Fruit fly (Drosophila melanogaster): Measurements from ENCODE around the gene HDAC11.

Gene HDAC11

DNA sequence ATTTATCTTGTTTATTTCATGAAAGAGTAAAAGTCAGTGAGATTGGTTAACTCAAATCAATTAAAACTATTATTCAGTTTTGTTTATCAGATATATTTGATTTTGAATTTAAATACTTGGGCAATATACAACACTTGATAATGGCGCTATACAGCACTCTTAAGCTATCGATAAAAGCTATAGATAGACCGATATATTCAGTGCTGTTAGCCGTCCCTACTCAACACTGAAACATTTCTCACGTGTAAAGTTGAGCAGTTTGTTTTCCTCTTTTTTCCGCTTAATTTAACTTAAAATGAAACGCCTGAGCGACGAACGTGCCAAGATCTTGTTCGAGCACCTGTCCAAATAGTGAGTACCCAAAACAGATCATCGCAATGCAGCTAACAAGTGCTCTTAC lies 5.6 kb downstream of the HDAC11 start, which contains the start of gene CG7006 (continued):
- TF ChIP-seq CG15011 (GFP tag; optimal IDR thresholded peaks at IDR 0.05) (peak; percentile 30), Drgx (GFP tag; IDR thresholded peaks at IDR 0.05) (no peak), Ets65A (GFP tag) (peak; percentile 99), CG4424 (GFP tag; optimal IDR thresholded peaks at IDR 0.05) (peak; percentile 65), lmd (GFP tag; IDR thresholded peaks at IDR 0.05) (peak; percentile 68; the same call in 1 of the 2 replicates), Fer2 (tag; optimal IDR thresholded peaks at IDR 0.05) (peak; percentile 48), gsb-n (tag; optimal IDR thresholded peaks at IDR 0.05) (no peak), CG10431 (GFP tag; optimal IDR thresholded peaks at IDR 0.05) (no peak), CG5180 (GFP tag; optimal IDR thresholded peaks at IDR 0.05) (no peak), Atf6 (GFP tag; IDR thresholded peaks at IDR 0.05) (peak; percentile 52), br (optimal IDR thresholded peaks at IDR 0.05) (no peak), CG8359 (GFP tag; optimal IDR thresholded peaks at IDR 0.05; ENCODE audit: borderline replicate concordance) (no peak), Dll (GFP tag; IDR thresholded peaks at IDR 0.05; ENCODE audit: partially characterized antibody) (peak; percentile 80), CG17568 (GFP tag; optimal IDR thresholded peaks at IDR 0.05) (no peak), pros (GFP tag; optimal IDR thresholded peaks at IDR 0.05) (no peak), crp (GFP tag; optimal IDR thresholded peaks at IDR 0.05) (peak in 1 of 2 experiments; percentile 41), tna (GFP tag; IDR thresholded peaks at IDR 0.05; ENCODE audit: partially characterized antibody) (peak; percentile 44; the same call in 1 of the 2 replicates), Sry-β (GFP tag; optimal IDR thresholded peaks at IDR 0.05) (no peak), grn (GFP tag; optimal IDR thresholded peaks at IDR 0.05) (no peak), nmo (GFP tag; optimal IDR thresholded peaks at IDR 0.05) (peak; percentile 59), trem (tag; optimal IDR thresholded peaks at IDR 0.05) (peak; percentile 74), B-H1 (GFP tag; IDR thresholded peaks at IDR 0.05) (no peak), CG12744 (GFP tag; optimal IDR thresholded peaks at IDR 0.05) (peak; percentile 68), HHEX (GFP tag; optimal IDR thresholded peaks at IDR 0.05) (peak; percentile 27), gsb (GFP tag; IDR thresholded peaks at IDR 0.05) (no peak; the same call in 1 of the 2 replicates), eyg (GFP tag; optimal IDR thresholded peaks at IDR 0.05) (peak; percentile 50), CG3163 (GFP tag; optimal IDR thresholded peaks at IDR 0.05) (peak; percentile 59), schlank (tag; optimal IDR thresholded peaks at IDR 0.05) (peak; percentile 37), Abd-B (GFP tag; optimal IDR thresholded peaks at IDR 0.05) (peak; percentile 27), zfh2 (GFP tag; optimal IDR thresholded peaks at IDR 0.05) (peak; percentile 91), CG1603 (tag; optimal IDR thresholded peaks at IDR 0.05) (peak; percentile 86), en (GFP tag; optimal IDR thresholded peaks at IDR 0.05) (no peak), fd3F (GFP tag; optimal IDR thresholded peaks at IDR 0.05) (no peak), CG13624 (GFP tag; optimal IDR thresholded peaks at IDR 0.05) (peak; percentile 90), HmgZ (tag; optimal IDR thresholded peaks at IDR 0.05) (peak; percentile 87), D19B (GFP tag; optimal IDR thresholded peaks at IDR 0.05) (no peak), Optix (GFP tag; IDR thresholded peaks at IDR 0.05) (no peak), tup (GFP tag; optimal IDR thresholded peaks at IDR 0.05) (peak; percentile 49), CG10209 (GFP tag; optimal IDR thresholded peaks at IDR 0.05) (peak; percentile 71), CG3995 (GFP tag; optimal IDR thresholded peaks at IDR 0.05) (peak; percentile 56), lola (GFP tag; optimal IDR thresholded peaks at IDR 0.05) (no peak), Vsx1 (GFP tag; optimal IDR thresholded peaks at IDR 0.05) (no peak), gce (GFP tag; IDR thresholded peaks at IDR 0.05) (no peak), CG18599 (GFP tag; optimal IDR thresholded peaks at IDR 0.05) (no peak), CG1024 (GFP tag; IDR thresholded peaks at IDR 0.05) (no peak), CG10654 (GFP tag; optimal IDR thresholded peaks at IDR 0.05) (peak; percentile 76), psq (GFP tag; optimal IDR thresholded peaks at IDR 0.05) (peak; percentile 8), Hr78 (GFP tag; optimal IDR thresholded peaks at IDR 0.05) (no peak), sob (GFP tag; IDR thresholded peaks at IDR 0.05) (peak; percentile 95), Hr3 (GFP tag; optimal IDR thresholded peaks at IDR 0.05) (peak; percentile 62)
